Fruit fly (Drosophila melanogaster): ENCODE measurements around the gene Cdep.

The Cdep gene

DNA sequence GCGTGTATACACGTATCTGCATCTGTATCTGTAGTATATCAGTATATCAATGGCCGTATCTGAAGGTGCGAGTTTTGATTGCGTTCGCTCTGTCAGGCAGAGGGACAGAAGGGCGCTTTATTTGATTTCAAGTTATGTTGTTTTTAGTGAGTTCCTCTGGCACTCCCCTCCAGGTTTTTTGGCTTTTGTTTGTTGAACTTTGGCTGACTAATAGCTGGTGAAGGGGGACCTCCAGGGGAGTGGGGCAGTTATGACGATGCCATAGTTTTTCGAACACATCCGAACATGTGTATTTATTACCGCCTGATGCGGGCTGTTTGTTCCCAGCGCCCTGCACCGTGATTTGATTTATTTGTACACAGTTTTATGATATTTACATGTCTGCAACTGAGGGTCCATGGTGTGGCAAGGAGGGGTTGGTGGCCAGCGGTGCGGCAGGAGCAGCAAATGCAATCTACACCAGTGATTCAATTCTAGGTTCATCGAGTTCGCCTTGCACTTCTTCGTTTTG lies 81.9 kb downstream of the Cdep start:
- TF ChIP-seq zfh1 (GFP tag; IDR thresholded peaks at IDR 0.05) (peak; percentile 60; the same call in 1 of the 3 replicates), Nf-YC (tag; optimal IDR thresholded peaks at IDR 0.05) (peak; percentile 5), CG14710 (tag; optimal IDR thresholded peaks at IDR 0.05) (peak; percentile 54), tap (tag; optimal IDR thresholded peaks at IDR 0.05) (peak; percentile 0), HLH3B (GFP tag; IDR thresholded peaks at IDR 0.05) (peak; percentile 37; the same call in 1 of the 2 replicates), tll (GFP tag; optimal IDR thresholded peaks at IDR 0.05) (peak in 1 of 2 experiments; percentile 52), CG1603 (tag; optimal IDR thresholded peaks at IDR 0.05) (peak; percentile 1), Asciz (GFP tag; optimal IDR thresholded peaks at IDR 0.05) (peak; percentile 48), Fer1 (GFP tag; optimal IDR thresholded peaks at IDR 0.05) (peak; percentile 33), unpg (GFP tag; optimal IDR thresholded peaks at IDR 0.05) (peak; percentile 11), zfh2 (GFP tag; optimal IDR thresholded peaks at IDR 0.05) (no peak), Spps (tag; optimal IDR thresholded peaks at IDR 0.05) (peak; percentile 19), CG33557 (GFP tag; optimal IDR thresholded peaks at IDR 0.05) (peak; percentile 81), HLHmδ (GFP tag; optimal IDR thresholded peaks at IDR 0.05) (peak; percentile 71), Side (GFP tag; optimal IDR thresholded peaks at IDR 0.05) (peak; percentile 42), CG14667 (GFP tag; IDR thresholded peaks at IDR 0.05) (no peak), Oli (tag; optimal IDR thresholded peaks at IDR 0.05) (no peak), tin (GFP tag; optimal IDR thresholded peaks at IDR 0.05) (no peak), pan (optimal IDR thresholded peaks at IDR 0.05) (no peak), pan (GFP tag; optimal IDR thresholded peaks at IDR 0.05 in 1 of 2, IDR thresholded peaks at IDR 0.05 in 1 of 2) (peak in 1 of 2 experiments; percentile 22), sens (GFP tag) (peak; percentile 89), al (GFP tag; IDR thresholded peaks at IDR 0.05) (no peak), psq (GFP tag; optimal IDR thresholded peaks at IDR 0.05) (peak; percentile 1), CG8089 (GFP tag; optimal IDR thresholded peaks at IDR 0.05) (peak; percentile 24), grau (tag; optimal IDR thresholded peaks at IDR 0.05) (peak; percentile 26), hth (optimal IDR thresholded peaks at IDR 0.05) (no peak), salm (tag; optimal IDR thresholded peaks at IDR 0.05) (peak; percentile 82), Stat92E (GFP tag; optimal IDR thresholded peaks at IDR 0.05) (peak in 1 of 3 experiments; percentile 30), CG2202 (tag; optimal IDR thresholded peaks at IDR 0.05) (peak; percentile 70), Nf-YA (GFP tag; IDR thresholded peaks at IDR 0.05) (0 out of 2 replicates have a peak, but pooled peaks have one; percentile 30), CG15479 (GFP tag; optimal IDR thresholded peaks at IDR 0.05) (no peak), CG17568 (GFP tag; optimal IDR thresholded peaks at IDR 0.05) (peak; percentile 33), D (optimal IDR thresholded peaks at IDR 0.05) (no peak), D (GFP tag; optimal IDR thresholded peaks at IDR 0.05) (peak; percentile 69), CG12299 (tag; optimal IDR thresholded peaks at IDR 0.05) (peak; percentile 25), CG9817 (tag; optimal IDR thresholded peaks at IDR 0.05) (peak; percentile 14), CG15011 (GFP tag; optimal IDR thresholded peaks at IDR 0.05) (peak; percentile 6), Kr (GFP tag; optimal IDR thresholded peaks at IDR 0.05) (peak; percentile 94), Sox102F (GFP tag; optimal IDR thresholded peaks at IDR 0.05) (peak; percentile 34), PHDP (tag; optimal IDR thresholded peaks at IDR 0.05) (peak; percentile 38), sug (tag; optimal IDR thresholded peaks at IDR 0.05) (peak; percentile 70), MBD-R2 (GFP tag; IDR thresholded peaks at IDR 0.05) (no peak), CG17361 (GFP tag; IDR thresholded peaks at IDR 0.05) (peak; percentile 34; the same call in 1 of the 3 replicates), CG4328 (GFP tag; optimal IDR thresholded peaks at IDR 0.05) (peak; percentile 48), nerfin-2 (GFP tag; IDR thresholded peaks at IDR 0.05; ENCODE audit: partially characterized antibody) (no peak), E2f1 (GFP tag; IDR thresholded peaks at IDR 0.05) (peak; percentile 30; the same call in 1 of the 2 replicates), mld (GFP tag; IDR thresholded peaks at IDR 0.05; ENCODE audit: partially characterized antibody) (no peak), CG5180 (GFP tag; optimal IDR thresholded peaks at IDR 0.05) (peak; percentile 43), Dref (GFP tag; IDR thresholded peaks at IDR 0.05) (no peak), fd64A (GFP tag; optimal IDR thresholded peaks at IDR 0.05) (peak; percentile 87)
